Worm (Caenorhabditis elegans): ENCODE results near the gene T19D12.1.

DNA sequence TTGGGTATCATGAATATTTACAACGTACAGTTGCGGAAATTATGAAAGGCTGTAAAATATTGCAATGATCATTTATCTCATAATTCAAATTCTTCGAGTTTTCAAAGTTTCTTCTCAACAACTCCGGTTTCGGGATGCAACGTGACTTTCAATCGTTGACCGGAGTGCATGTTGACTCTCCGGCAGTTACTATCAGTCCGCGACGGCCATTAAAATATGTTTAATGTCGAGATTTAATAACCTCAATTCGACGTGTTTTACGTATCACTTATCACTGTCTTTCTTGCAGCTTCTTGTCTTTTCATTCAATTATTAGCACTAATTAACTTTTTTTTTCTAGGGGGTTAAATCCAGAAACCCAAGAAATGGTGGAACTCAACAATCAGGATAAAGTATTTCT is 51.5 kb downstream of the T19D12.1 start, which contains the start of gene tsp-10:
- no peak for TF ChIP-seq R02D3.7 (tag; optimal IDR thresholded peaks at IDR 0.05)
- no peak for TF ChIP-seq skn-1 (tag; optimal IDR thresholded peaks at IDR 0.05)
- no peak for TF ChIP-seq aly-2 (tag; optimal IDR thresholded peaks at IDR 0.05)
- no peak for TF ChIP-seq ceh-28 (tag; optimal IDR thresholded peaks at IDR 0.05)
- TF ChIP-seq pqm-1 (tag; optimal IDR thresholded peaks at IDR 0.05) = no peak
- no peak for TF ChIP-seq ceh-82 (tag; optimal IDR thresholded peaks at IDR 0.05)
